Fruit fly (Drosophila melanogaster): Measurements from ENCODE around the gene CG3719.
A peak's percentile ranks its signal among the peaks of the same experiment; 100 is the strongest.

CG3719 gene

dm6 chrX:1380350-1381060, at the start of gene CG3719, which contains the start of gene CG32813:
TSS of gene CG3719 (minus strand) at chrX:1380480.
TSS of gene CG32813 (plus strand) at chrX:1380914.
- TF ChIP-seq CG15514 (GFP tag; optimal IDR thresholded peaks at IDR 0.05): peak; percentile 97
- TF ChIP-seq CG8924 (tag; optimal IDR thresholded peaks at IDR 0.05): peak; percentile 28
- TF ChIP-seq Hmx (GFP tag; optimal IDR thresholded peaks at IDR 0.05): no peak
- TF ChIP-seq Opbp (GFP tag; IDR thresholded peaks at IDR 0.05; ENCODE audit: partially characterized antibody): 0 out of 3 replicates have a peak, but pooled peaks have one; percentile 22
- no peak for TF ChIP-seq CG14014 (GFP tag; IDR thresholded peaks at IDR 0.05)
- TF ChIP-seq NC2α (GFP tag; optimal IDR thresholded peaks at IDR 0.05): no peak
- no peak for TF ChIP-seq CG2712 (tag; optimal IDR thresholded peaks at IDR 0.05)
- TF ChIP-seq CG2875 (GFP tag; optimal IDR thresholded peaks at IDR 0.05): no peak
- TF ChIP-seq gcm (GFP tag; optimal IDR thresholded peaks at IDR 0.05): no peak
- TF ChIP-seq Ets65A (GFP tag): peak; percentile 95
- no peak for TF ChIP-seq Mrtf (GFP tag; IDR thresholded peaks at IDR 0.05)
- peak; percentile 5 for TF ChIP-seq Max (GFP tag; optimal IDR thresholded peaks at IDR 0.05)
- TF ChIP-seq CG12942 (GFP tag; optimal IDR thresholded peaks at IDR 0.05): no peak
- no peak for TF ChIP-seq CG18764 (GFP tag; optimal IDR thresholded peaks at IDR 0.05)
- peak; percentile 18 for TF ChIP-seq grau (tag; optimal IDR thresholded peaks at IDR 0.05)
- peak; percentile 8 for TF ChIP-seq CG16863 (GFP tag; optimal IDR thresholded peaks at IDR 0.05)
- TF ChIP-seq BtbVII (GFP tag; optimal IDR thresholded peaks at IDR 0.05): peak; percentile 2
- peak; percentile 36 for TF ChIP-seq BEAF-32 (GFP tag; optimal IDR thresholded peaks at IDR 0.05)
- TF ChIP-seq ind (GFP tag; optimal IDR thresholded peaks at IDR 0.05): peak; percentile 49
- peak; percentile 15 for TF ChIP-seq chn (GFP tag; optimal IDR thresholded peaks at IDR 0.05)
- TF ChIP-seq kay (GFP tag; optimal IDR thresholded peaks at IDR 0.05): peak; percentile 29
- peak; percentile 40 for TF ChIP-seq HLH54F (GFP tag; optimal IDR thresholded peaks at IDR 0.05)
- peak; percentile 53 for TF ChIP-seq CG3847 (GFP tag; IDR thresholded peaks at IDR 0.05)
- TF ChIP-seq zfh1 (GFP tag; IDR thresholded peaks at IDR 0.05): peak; percentile 35; the same call in 1 of the 3 replicates
- TF ChIP-seq Gug (GFP tag; IDR thresholded peaks at IDR 0.05): no peak; the same call in 3 of the 4 replicates
- TF ChIP-seq CG9437 (GFP tag; optimal IDR thresholded peaks at IDR 0.05): peak; percentile 95
- TF ChIP-seq CG1647 (GFP tag; optimal IDR thresholded peaks at IDR 0.05): peak; percentile 10
- peak; percentile 19 for TF ChIP-seq sd (tag; optimal IDR thresholded peaks at IDR 0.05)
- 0 out of 2 replicates have a peak, but pooled peaks have one; percentile 8 for TF ChIP-seq Drgx (GFP tag; IDR thresholded peaks at IDR 0.05)
- TF ChIP-seq maf-S (GFP tag; optimal IDR thresholded peaks at IDR 0.05): peak; percentile 8
- peak; percentile 32 for TF ChIP-seq CHES-1-like (GFP tag; optimal IDR thresholded peaks at IDR 0.05)
- peak; percentile 89 for TF ChIP-seq sens (GFP tag)
- TF ChIP-seq Rfx (GFP tag; IDR thresholded peaks at IDR 0.05): peak; percentile 60
- peak; percentile 0 for TF ChIP-seq fd96Cb (tag; optimal IDR thresholded peaks at IDR 0.05)
- peak; percentile 15 to 19 for TF ChIP-seq Pdp1 (GFP tag; optimal IDR thresholded peaks at IDR 0.05)
- no peak for TF ChIP-seq CG6254 (GFP tag; optimal IDR thresholded peaks at IDR 0.05)
- no peak for TF ChIP-seq GATAe (GFP tag; conservative IDR thresholded peaks at IDR 0.05)
- peak; percentile 38; the same call in 1 of the 2 replicates for TF ChIP-seq amos (GFP tag; IDR thresholded peaks at IDR 0.05; ENCODE audit: partially characterized antibody)
- peak; percentile 32 for TF ChIP-seq YL-1 (GFP tag; optimal IDR thresholded peaks at IDR 0.05)
- TF ChIP-seq CG13424 (tag; optimal IDR thresholded peaks at IDR 0.05): peak; percentile 40
- TF ChIP-seq Camta (GFP tag; optimal IDR thresholded peaks at IDR 0.05): peak; percentile 2
- peak; percentile 87 for TF ChIP-seq E2f2 (GFP tag; IDR thresholded peaks at IDR 0.05)
- TF ChIP-seq Hmr (GFP tag; optimal IDR thresholded peaks at IDR 0.05): peak; percentile 58
- peak; percentile 32 for TF ChIP-seq CTCF (GFP tag; optimal IDR thresholded peaks at IDR 0.05)
- TF ChIP-seq CG11456 (GFP tag; IDR thresholded peaks at IDR 0.05): peak; percentile 58; the same call in 1 of the 3 replicates
- TF ChIP-seq tx (GFP tag; optimal IDR thresholded peaks at IDR 0.05): peak; percentile 64
- peak; percentile 1 for TF ChIP-seq slou (GFP tag; optimal IDR thresholded peaks at IDR 0.05)
- TF ChIP-seq scrt (GFP tag; optimal IDR thresholded peaks at IDR 0.05): peak; percentile 89
- TF ChIP-seq fu2 (GFP tag; optimal IDR thresholded peaks at IDR 0.05): peak; percentile 52
- peak; percentile 17 for TF ChIP-seq CG12391 (tag; optimal IDR thresholded peaks at IDR 0.05)

Measured in whole organism, embryonic.